Fruit fly (Drosophila melanogaster): ENCODE results near the gene Prosbeta3.

Gene Prosbeta3

DNA sequence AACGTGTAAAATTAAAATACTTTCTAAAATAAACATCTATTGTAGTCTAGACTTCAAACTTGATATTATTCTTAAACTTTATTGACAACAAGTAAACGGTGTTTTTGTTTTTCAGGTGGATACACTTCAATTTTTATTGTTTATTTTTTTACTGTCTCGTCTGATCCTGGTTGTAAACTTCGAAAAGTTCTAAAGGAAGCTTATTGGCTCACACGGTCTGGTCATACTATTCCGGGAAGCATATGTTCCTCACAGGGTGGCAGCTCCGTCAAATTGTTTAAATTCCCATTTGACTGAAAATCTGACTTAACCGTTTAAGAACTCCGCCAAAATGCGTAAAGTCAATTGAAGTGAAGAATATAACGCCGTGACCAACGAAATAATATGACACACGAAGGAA is 2.2 kb upstream of the Prosbeta3 start, which contains the start of gene CG11983 (continued):
- TF ChIP-seq CoRest (tag; optimal IDR thresholded peaks at IDR 0.05) (peak; percentile 48), CG4328 (GFP tag; optimal IDR thresholded peaks at IDR 0.05) (no peak), Pdp1 (GFP tag; optimal IDR thresholded peaks at IDR 0.05) (peak in 1 of 2 experiments; percentile 6), Six4 (GFP tag; optimal IDR thresholded peaks at IDR 0.05) (no peak), CG14710 (tag; optimal IDR thresholded peaks at IDR 0.05) (peak; percentile 40), Dp (GFP tag; optimal IDR thresholded peaks at IDR 0.05) (peak; percentile 82), Adf1 (GFP tag; IDR thresholded peaks at IDR 0.05) (no peak), Elba2 (GFP tag; optimal IDR thresholded peaks at IDR 0.05) (peak; percentile 22), CG17912 (GFP tag; optimal IDR thresholded peaks at IDR 0.05) (no peak), CG3847 (GFP tag; IDR thresholded peaks at IDR 0.05) (peak; percentile 42; the same call in 1 of the 2 replicates)

- TF ChIP-seq ttk (GFP tag; IDR thresholded peaks at IDR 0.05) (no peak), HmgD (GFP tag; optimal IDR thresholded peaks at IDR 0.05) (no peak), ato (GFP tag; IDR thresholded peaks at IDR 0.05; ENCODE audit: partially characterized antibody) (no peak), Scr (GFP tag; IDR thresholded peaks at IDR 0.05; ENCODE audit: partially characterized antibody) (no peak), CG7786 (GFP tag; optimal IDR thresholded peaks at IDR 0.05) (no peak), CG34422 (GFP tag; IDR thresholded peaks at IDR 0.05) (no peak), CG15073 (GFP tag; optimal IDR thresholded peaks at IDR 0.05) (no peak), Sry-β (GFP tag; optimal IDR thresholded peaks at IDR 0.05) (no peak), hb (GFP tag; IDR thresholded peaks at IDR 0.05; ENCODE audit: partially characterized antibody) (no peak), CG12769 (tag; optimal IDR thresholded peaks at IDR 0.05) (no peak), CG13624 (GFP tag; optimal IDR thresholded peaks at IDR 0.05) (no peak), dimm (GFP tag; IDR thresholded peaks at IDR 0.05) (no peak), CG18764 (GFP tag; optimal IDR thresholded peaks at IDR 0.05) (no peak), sr (GFP tag; IDR thresholded peaks at IDR 0.05) (no peak), slp2 (GFP tag; optimal IDR thresholded peaks at IDR 0.05) (no peak)
These were observed 1.2 kb upstream of the Prosbeta3 start for dm6 chr3R:9007258-9007657.

DNA sequence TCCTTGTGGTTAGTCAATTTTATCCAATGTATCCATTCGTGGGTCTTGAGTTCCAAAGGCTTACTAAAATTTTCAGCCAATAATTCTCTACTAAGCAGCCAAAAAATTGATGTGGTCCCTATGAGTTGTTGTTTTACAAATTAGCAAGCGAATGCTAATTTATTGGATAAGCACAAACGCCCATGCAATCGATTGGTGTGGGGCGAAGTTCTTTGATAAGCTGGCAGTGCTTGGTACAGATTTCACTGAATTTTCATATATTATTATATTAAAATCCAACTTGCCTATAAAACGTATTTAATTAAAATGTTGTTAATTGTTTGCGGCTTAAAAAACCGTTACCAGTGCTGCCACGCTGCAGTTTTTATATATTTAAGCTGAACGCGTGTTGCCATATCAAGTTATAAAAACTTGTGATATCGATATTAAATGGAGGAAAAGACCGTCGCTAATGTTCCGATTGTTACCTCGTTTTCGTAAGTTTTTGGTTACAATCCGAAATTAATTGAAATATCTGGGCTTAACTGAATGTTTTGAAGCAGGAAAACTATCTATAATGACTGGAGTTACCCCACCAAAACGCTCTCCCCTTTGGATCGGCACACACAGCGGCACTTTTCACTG is 2.3 kb downstream of the Prosbeta3 start, which contains the start of the genes CG31100 and CG11980:
CG31100 (minus strand) TSS at position 51 of the 624 bp plus-strand sequence.
CG11980 (plus strand) TSS at position 418 of the 624 bp plus-strand sequence.
- TF ChIP-seq CG10267 (tag; optimal IDR thresholded peaks at IDR 0.05) (peak; percentile 55), sc (optimal IDR thresholded peaks at IDR 0.05) (no peak), sc (GFP tag; optimal IDR thresholded peaks at IDR 0.05) (no peak), Kr (GFP tag; optimal IDR thresholded peaks at IDR 0.05) (no peak), CG9817 (tag; optimal IDR thresholded peaks at IDR 0.05) (no peak), CG10147 (GFP tag; optimal IDR thresholded peaks at IDR 0.05) (no peak), ash1 (GFP tag; optimal IDR thresholded peaks at IDR 0.05) (no peak), phol (tag; optimal IDR thresholded peaks at IDR 0.05) (peak; percentile 94), zfh1 (GFP tag; IDR thresholded peaks at IDR 0.05) (no peak), Bgb (GFP tag; IDR thresholded peaks at IDR 0.05; ENCODE audit: partially characterized antibody) (peak; percentile 84), Usf (GFP tag; optimal IDR thresholded peaks at IDR 0.05) (no peak), Sin3A (optimal IDR thresholded peaks at IDR 0.05) (peak; percentile 13), CG17186 (GFP tag; optimal IDR thresholded peaks at IDR 0.05) (no peak), Dref (GFP tag; IDR thresholded peaks at IDR 0.05) (peak; percentile 84), E2f1 (GFP tag; IDR thresholded peaks at IDR 0.05) (no peak), Dip3 (GFP tag; optimal IDR thresholded peaks at IDR 0.05) (no peak), Fer1 (GFP tag; optimal IDR thresholded peaks at IDR 0.05) (peak; percentile 17), Deaf1 (tag; optimal IDR thresholded peaks at IDR 0.05) (no peak), NfI (GFP tag; optimal IDR thresholded peaks at IDR 0.05) (no peak), jigr1 (GFP tag; IDR thresholded peaks at IDR 0.05) (no peak), pho (GFP tag; optimal IDR thresholded peaks at IDR 0.05) (no peak), ranshi (GFP tag; IDR thresholded peaks at IDR 0.05) (no peak), zen2 (GFP tag; IDR thresholded peaks at IDR 0.05; ENCODE audit: partially characterized antibody) (peak; percentile 55; the same call in 2 of the 3 replicates), CG8281 (tag; optimal IDR thresholded peaks at IDR 0.05) (no peak), CG7556 (GFP tag; optimal IDR thresholded peaks at IDR 0.05) (no peak)

All from whole organism, embryonic.